Worm (Caenorhabditis elegans) whole organism, L4 larva: Measurements from ENCODE around the gene C50C3.5.

Experiments used
- ceh-82 ChIP-seq: sonication (generic microtip); optimal IDR thresholded peaks from 2 replicates; lab custom pipeline; 2017; ENCODE audit warnings: missing biosample characterization, missing genetic modification characterization
- daf-16 ChIP-seq, 3 experiments: sonication (generic microtip); optimal IDR thresholded peaks; 2 replicates each; lab custom pipeline; 2016 to 2017; ENCODE audit warnings: missing genetic modification characterization in 3 of 3, missing genetic modification reagents in 3 of 3, mild to moderate bottlenecking in 2 of 3, missing compliant biosample characterization in 2 of 3, missing biosample characterization in 1 of 3, moderate library complexity in 1 of 3
- mdt-29 ChIP-seq: fragments of 200-800 bp; sonication (Bioruptor generic); IDR thresholded peaks from 2 replicates; pipeline ENCODE4 v1.3.6; 2022; ENCODE audit warnings: missing genetic modification reagents, missing genetic modification characterization, missing compliant biosample characterization
- mes-2 ChIP-seq: sonication (generic microtip); optimal IDR thresholded peaks from 2 replicates; lab custom pipeline; 2016; ENCODE audit warnings: missing genotype, mild to moderate bottlenecking, missing genetic modification characterization, missing compliant biosample characterization; ENCODE audit not compliant: poor library complexity, severe bottlenecking
- skn-1 ChIP-seq: fragments of 150-350 bp; optimal IDR thresholded peaks from 2 replicates; lab custom pipeline; 2014; ENCODE audit warnings: missing biosample characterization, missing genetic modification characterization
- snpc-4 ChIP-seq: fragments of 150-350 bp; optimal IDR thresholded peaks from 2 replicates; lab custom pipeline; 2014; ENCODE audit warnings: missing biosample characterization, missing genetic modification characterization

- TF ChIP-seq daf-16 (GFP tag; optimal IDR thresholded peaks at IDR 0.05; lab: Kevin White, UChicago) (no peak), daf-16 (tag; optimal IDR thresholded peaks at IDR 0.05; lab: Kevin White, UChicago) (no peak), snpc-4 (tag; lab: Kevin White, UChicago) (no peak), skn-1 (tag; lab: Kevin White, UChicago) (no peak), ceh-82 (tag; lab: Kevin White, UChicago) (no peak), mes-2 (tag; lab: Kevin White, UChicago) (no peak), mdt-29 (GFP tag; lab: Robert Waterston, UW) (no peak)
These were observed 36.8 kb upstream of the C50C3.5 start for ce11 chrIII:8142217-8142616.
